Worm (Caenorhabditis elegans): ENCODE measurements around the gene F20E11.7.
"Not testable (repeated sequence)": the region's sequence is repeated elsewhere in the genome, so short reads cannot be mapped to it uniquely, and the experiment has no call there.

F20E11.7 gene

DNA sequence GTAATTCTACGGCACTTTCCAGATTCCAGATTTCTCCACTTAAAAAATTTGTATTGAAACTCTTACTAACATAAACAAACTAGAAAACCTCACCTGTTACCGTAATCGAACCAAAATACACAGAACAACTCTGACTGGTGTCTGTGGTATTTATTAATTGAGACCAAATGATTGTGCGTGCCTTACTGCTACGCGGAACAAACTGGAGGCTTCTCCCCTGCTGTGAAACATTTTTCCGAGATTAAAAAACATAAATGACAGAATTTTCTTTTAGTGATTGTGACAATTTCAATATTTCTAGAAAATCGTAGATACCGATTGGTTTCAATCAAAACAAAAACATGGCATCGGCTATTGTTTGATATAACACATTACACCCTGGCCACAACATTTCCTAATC is 14.5 kb upstream of the F20E11.7 start:
- TF ChIP-seq aha-1 (tag) (peak; percentile 90), hmg-1.1 (GFP tag; IDR thresholded peaks at IDR 0.05) (no peak)

DNA sequence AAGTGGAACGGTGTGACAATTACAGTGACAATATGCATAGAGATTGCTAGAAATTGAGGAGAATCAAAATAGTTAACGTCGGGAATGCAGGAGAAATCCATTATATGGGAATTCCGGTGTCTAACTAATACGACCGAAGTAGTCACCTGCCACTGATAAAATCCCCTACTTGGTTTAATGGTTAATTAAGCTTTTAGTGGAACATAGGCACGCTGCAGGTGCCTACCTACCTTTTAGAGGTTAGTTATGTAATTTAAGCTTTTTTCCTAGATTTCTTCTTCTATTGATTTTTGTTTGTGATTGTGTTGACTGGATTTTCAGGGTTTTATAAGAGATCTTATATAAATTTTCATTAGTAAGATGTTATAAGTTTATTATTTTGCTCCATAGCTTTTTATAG is 8.2 kb upstream of the F20E11.7 start, which contains the start of gene srh-203:
srh-203 (minus strand) TSS at position 101 of the 400 bp plus-strand sequence.
- peak in 1 of 2 experiments; percentile 17 for TF ChIP-seq unc-62 (GFP tag; optimal IDR thresholded peaks at IDR 0.05 in 1 of 2)
- not testable (repeated sequence) for TF ChIP-seq unc-62 (tag; optimal IDR thresholded peaks at IDR 0.05)

ce11 chrV:17458069-17458468 is 6.3 kb upstream of the F20E11.7 start, which contains the start of gene str-200:
Gene str-200, minus strand, starts transcription at chrV:17458169.
- TF ChIP-seq fos-1 (tag; optimal IDR thresholded peaks at IDR 0.05) = no peak
- TF ChIP-seq snpc-4 (tag; optimal IDR thresholded peaks at IDR 0.05) = no peak
- TF ChIP-seq lin-29 (GFP tag; IDR thresholded peaks at IDR 0.05) = no peak
- no peak for TF ChIP-seq mdt-29 (GFP tag; IDR thresholded peaks at IDR 0.05)
- TF ChIP-seq tra-1 (GFP tag; IDR thresholded peaks at IDR 0.05) = no peak
- no peak for TF ChIP-seq F10B5.3 (tag; optimal IDR thresholded peaks at IDR 0.05)
- no peak for TF ChIP-seq zag-1 (tag; optimal IDR thresholded peaks at IDR 0.05)
- TF ChIP-seq nhr-10 (tag; optimal IDR thresholded peaks at IDR 0.05) = no peak
- no peak for TF ChIP-seq daf-19 (GFP tag; conservative IDR thresholded peaks at IDR 0.05)
- no peak for TF ChIP-seq lir-3 (tag; optimal IDR thresholded peaks at IDR 0.05)
- no peak for TF ChIP-seq duxl-1 (tag; optimal IDR thresholded peaks at IDR 0.05; ENCODE audit: poor library complexity)
- TF ChIP-seq ceh-20 (GFP tag; IDR thresholded peaks at IDR 0.05) = no peak
- no peak for TF ChIP-seq cey-2 (tag; optimal IDR thresholded peaks at IDR 0.05; ENCODE audit: borderline replicate concordance, insufficient read depth)
- TF ChIP-seq ZK337.2 (GFP tag; IDR thresholded peaks at IDR 0.05) = no peak
- TF ChIP-seq nhr-76 (tag; optimal IDR thresholded peaks at IDR 0.05) = no peak
- no peak for TF ChIP-seq lin-38 (GFP tag; IDR thresholded peaks at IDR 0.05)
- no peak for TF ChIP-seq daf-16 (GFP tag; optimal IDR thresholded peaks at IDR 0.05)
- no peak for TF ChIP-seq daf-16 (tag; optimal IDR thresholded peaks at IDR 0.05)

ce11 chrV:17460061-17460460 is 4.3 kb upstream of the F20E11.7 start, which contains the start of gene srz-48:
Gene srz-48, minus strand, starts transcription at chrV:17460161.
- TF ChIP-seq Y5F2A.4 (GFP tag; optimal IDR thresholded peaks at IDR 0.05) = no peak
- no peak for TF ChIP-seq dmd-9 (GFP tag; IDR thresholded peaks at IDR 0.05)
- no peak for TF ChIP-seq dpl-1 (GFP tag; optimal IDR thresholded peaks at IDR 0.05)
- TF ChIP-seq lin-39 (tag; optimal IDR thresholded peaks at IDR 0.05) = no peak
- no peak for TF ChIP-seq madf-5 (GFP tag; IDR thresholded peaks at IDR 0.05)
- no peak for TF ChIP-seq unc-62 (GFP tag; optimal IDR thresholded peaks at IDR 0.05 in 1 of 2)
- no peak for TF ChIP-seq unc-62 (tag; optimal IDR thresholded peaks at IDR 0.05)
- TF ChIP-seq nhr-6 (tag; optimal IDR thresholded peaks at IDR 0.05) = no peak

- TF ChIP-seq egl-27 (tag; optimal IDR thresholded peaks at IDR 0.05) (no peak), nhr-25 (tag; optimal IDR thresholded peaks at IDR 0.05; ENCODE audit: borderline replicate concordance, insufficient read depth) (no peak), ztf-7 (tag; optimal IDR thresholded peaks at IDR 0.05) (no peak), mes-2 (tag; optimal IDR thresholded peaks at IDR 0.05; ENCODE audit: poor library complexity, severe bottlenecking) (no peak), madf-9 (GFP tag; conservative IDR thresholded peaks at IDR 0.05) (no peak), unc-39 (tag; optimal IDR thresholded peaks at IDR 0.05) (no peak), lin-29 (GFP tag; IDR thresholded peaks at IDR 0.05) (no peak), daf-16 (GFP tag; optimal IDR thresholded peaks at IDR 0.05) (no peak), daf-16 (tag; optimal IDR thresholded peaks at IDR 0.05) (no peak), mxl-2 (GFP tag; conservative IDR thresholded peaks at IDR 0.05) (no peak), lim-7 (GFP tag; IDR thresholded peaks at IDR 0.05) (no peak), php-3 (GFP tag; IDR thresholded peaks at IDR 0.05) (no peak), lir-3 (tag; optimal IDR thresholded peaks at IDR 0.05) (no peak), nhr-237 (tag; optimal IDR thresholded peaks at IDR 0.05) (no peak), nhr-76 (tag; optimal IDR thresholded peaks at IDR 0.05) (no peak), zip-2 (tag; optimal IDR thresholded peaks at IDR 0.05) (no peak), nhr-11 (tag; optimal IDR thresholded peaks at IDR 0.05) (no peak), fos-1 (tag; optimal IDR thresholded peaks at IDR 0.05) (no peak), ztf-11 (tag; optimal IDR thresholded peaks at IDR 0.05) (no peak), mdl-1 (tag; optimal IDR thresholded peaks at IDR 0.05) (no peak)
These were observed 2.4 kb downstream of the F20E11.7 start, which contains the start of gene srw-72 for ce11 chrV:17466751-17467150. Gene srw-72, plus strand, starts transcription at chrV:17467051.
